Fruit fly (Drosophila melanogaster): ENCODE measurements around the gene CG3168.
A peak's percentile ranks its signal among the peaks of the same experiment; 100 is the strongest.

The CG3168 gene

dm6 chrX:6699255-6699885 lies 40.4 kb downstream of the CG3168 start, which contains the start of gene CG14441 (continued):
- 0 out of 2 replicates have a peak, but pooled peaks have one; percentile 34 for TF ChIP-seq sob (GFP tag; IDR thresholded peaks at IDR 0.05)
- peak; percentile 0 for TF ChIP-seq CG1792 (GFP tag; optimal IDR thresholded peaks at IDR 0.05)
- peak; percentile 97 for TF ChIP-seq CG8281 (tag; optimal IDR thresholded peaks at IDR 0.05)
- TF ChIP-seq tna (GFP tag; IDR thresholded peaks at IDR 0.05; ENCODE audit: partially characterized antibody) = peak; percentile 95
- no peak for TF ChIP-seq dati (GFP tag; IDR thresholded peaks at IDR 0.05)
- peak; percentile 80 for TF ChIP-seq caup (GFP tag; optimal IDR thresholded peaks at IDR 0.05; ENCODE audit: severe bottlenecking)
- peak; percentile 34 for TF ChIP-seq D19A (tag; optimal IDR thresholded peaks at IDR 0.05)
- peak; percentile 98 for TF ChIP-seq zen2 (GFP tag; IDR thresholded peaks at IDR 0.05; ENCODE audit: partially characterized antibody)
- TF ChIP-seq H15 (GFP tag; IDR thresholded peaks at IDR 0.05) = no peak
- peak; percentile 52 for TF ChIP-seq Dek (tag; optimal IDR thresholded peaks at IDR 0.05)
- no peak for TF ChIP-seq CG11093 (GFP tag; IDR thresholded peaks at IDR 0.05)
- peak; percentile 17 for TF ChIP-seq bab2 (GFP tag; optimal IDR thresholded peaks at IDR 0.05)
- TF ChIP-seq CG15073 (GFP tag; optimal IDR thresholded peaks at IDR 0.05) = no peak
- TF ChIP-seq Ssrp (tag; optimal IDR thresholded peaks at IDR 0.05) = no peak
- no peak for TF ChIP-seq Lim3 (GFP tag; IDR thresholded peaks at IDR 0.05)
- peak; percentile 68 for TF ChIP-seq CG6854 (GFP tag; optimal IDR thresholded peaks at IDR 0.05)
- TF ChIP-seq B-H1 (GFP tag; IDR thresholded peaks at IDR 0.05) = no peak
- TF ChIP-seq toy (GFP tag; IDR thresholded peaks at IDR 0.05) = 0 out of 2 replicates have a peak, but pooled peaks have one; percentile 27
- TF ChIP-seq da (GFP tag; optimal IDR thresholded peaks at IDR 0.05) = no peak
- peak; percentile 30 for TF ChIP-seq CG7786 (GFP tag; optimal IDR thresholded peaks at IDR 0.05)
- no peak for TF ChIP-seq Ada2b (GFP tag; IDR thresholded peaks at IDR 0.05)
- TF ChIP-seq danr (GFP tag; IDR thresholded peaks at IDR 0.05) = no peak
- TF ChIP-seq esg (GFP tag; conservative IDR thresholded peaks at IDR 0.05) = no peak
- TF ChIP-seq trh (GFP tag; optimal IDR thresholded peaks at IDR 0.05) = no peak
- peak; percentile 27; the same call in 1 of the 2 replicates for TF ChIP-seq lmd (GFP tag; IDR thresholded peaks at IDR 0.05)
- TF ChIP-seq prd (optimal IDR thresholded peaks at IDR 0.05) = no peak
- no peak for TF ChIP-seq prd (GFP tag; IDR thresholded peaks at IDR 0.05)
- TF ChIP-seq fru (optimal IDR thresholded peaks at IDR 0.05) = no peak
- no peak for TF ChIP-seq CG10565 (GFP tag; optimal IDR thresholded peaks at IDR 0.05)
- TF ChIP-seq nerfin-2 (GFP tag; IDR thresholded peaks at IDR 0.05; ENCODE audit: partially characterized antibody) = peak; percentile 93
- TF ChIP-seq CG34224 (GFP tag; IDR thresholded peaks at IDR 0.05; ENCODE audit: partially characterized antibody) = peak; percentile 100
- TF ChIP-seq vvl (GFP tag; IDR thresholded peaks at IDR 0.05) = 0 out of 2 replicates have a peak, but pooled peaks have one; percentile 14
- TF ChIP-seq CG30431 (GFP tag; optimal IDR thresholded peaks at IDR 0.05) = no peak
- TF ChIP-seq mirr (GFP tag; optimal IDR thresholded peaks at IDR 0.05) = peak; percentile 52
- TF ChIP-seq CG32767 (GFP tag; IDR thresholded peaks at IDR 0.05) = no peak
- no peak for TF ChIP-seq tio (GFP tag; optimal IDR thresholded peaks at IDR 0.05)
- no peak for TF ChIP-seq CG7745 (tag; optimal IDR thresholded peaks at IDR 0.05)
- peak; percentile 41; the same call in 1 of the 2 replicates for TF ChIP-seq Adf1 (GFP tag; IDR thresholded peaks at IDR 0.05)
- TF ChIP-seq CG13296 (GFP tag; optimal IDR thresholded peaks at IDR 0.05) = peak; percentile 78
- TF ChIP-seq lilli (GFP tag; optimal IDR thresholded peaks at IDR 0.05) = peak; percentile 55
- TF ChIP-seq peb (GFP tag; IDR thresholded peaks at IDR 0.05) = no peak
- no peak for TF ChIP-seq fd102C (GFP tag; optimal IDR thresholded peaks at IDR 0.05)
- TF ChIP-seq pho (GFP tag; optimal IDR thresholded peaks at IDR 0.05) = peak; percentile 10
- TF ChIP-seq CG4707 (GFP tag; optimal IDR thresholded peaks at IDR 0.05) = peak; percentile 41
- TF ChIP-seq chm (GFP tag; IDR thresholded peaks at IDR 0.05) = no peak; the same call in 1 of the 2 replicates
- peak; percentile 96 for TF ChIP-seq HLH4C (GFP tag; IDR thresholded peaks at IDR 0.05; ENCODE audit: partially characterized antibody)
- no peak for TF ChIP-seq ftz-f1 (GFP tag; optimal IDR thresholded peaks at IDR 0.05)
- no peak for TF ChIP-seq Ptx1 (GFP tag; IDR thresholded peaks at IDR 0.05)
- peak; percentile 44 for TF ChIP-seq gem (tag; optimal IDR thresholded peaks at IDR 0.05)
- TF ChIP-seq C15 (GFP tag; IDR thresholded peaks at IDR 0.05) = no peak
- TF ChIP-seq CG6683 (GFP tag; optimal IDR thresholded peaks at IDR 0.05) = peak; percentile 54

Data from whole organism, embryonic.